Fruit fly (Drosophila melanogaster) whole organism, embryonic: ENCODE measurements around the gene Gr64d.
A peak's percentile ranks its signal among the peaks of the same experiment; 100 is the strongest.

Experiments used
- Abd-B ChIP-seq: fragments of 200-800 bp; sonication (Bioruptor generic); optimal IDR thresholded peaks from 2 replicates; lab custom pipeline; 2018; ENCODE audit warnings: missing biosample characterization, mild to moderate bottlenecking, missing genetic modification characterization, moderate library complexity
- Adf1 ChIP-seq: fragments of 200-800 bp; sonication (Bioruptor generic); IDR thresholded peaks from 2 replicates; pipeline ENCODE4 v1.3.6; 2022; ENCODE audit warnings: missing biosample characterization, missing genetic modification characterization
- CG10979 ChIP-seq: fragments of 200-800 bp; sonication (Bioruptor generic); optimal IDR thresholded peaks from 2 replicates; lab custom pipeline; 2018; ENCODE audit warnings: missing biosample characterization, mild to moderate bottlenecking, missing genetic modification characterization, moderate library complexity
- CG1233 ChIP-seq: fragments of 200-800 bp; sonication (Bioruptor generic); optimal IDR thresholded peaks from 4 replicates; lab custom pipeline; 2018; ENCODE audit warnings: missing biosample characterization, mild to moderate bottlenecking, missing genetic modification characterization
- CG12942 ChIP-seq: fragments of 200-800 bp; sonication (Bioruptor generic); optimal IDR thresholded peaks from 3 replicates; lab custom pipeline; 2016; ENCODE audit warnings: missing biosample characterization, missing genetic modification characterization
- CG13775 ChIP-seq: fragments of 200-800 bp; sonication (Bioruptor generic); optimal IDR thresholded peaks from 3 replicates; lab custom pipeline; 2017; ENCODE audit warnings: missing biosample characterization, mild to moderate bottlenecking, missing genetic modification characterization
- CG14014 ChIP-seq: fragments of 200-800 bp; sonication (Bioruptor generic); IDR thresholded peaks from 2 replicates; pipeline ENCODE4 v1.3.6; 2022; ENCODE audit warnings: missing biosample characterization, missing genetic modification characterization
- CG15514 ChIP-seq: fragments of 200-800 bp; sonication (Bioruptor generic); optimal IDR thresholded peaks from 3 replicates; lab custom pipeline; 2017; ENCODE audit warnings: missing biosample characterization, missing genetic modification characterization, mild to moderate bottlenecking, moderate library complexity, missing genetic modification reagents
- CG16863 ChIP-seq: fragments of 200-800 bp; sonication (Bioruptor generic); optimal IDR thresholded peaks from 3 replicates; lab custom pipeline; 2016; ENCODE audit warnings: missing biosample characterization, missing genetic modification characterization
- CG17328 ChIP-seq: fragments of 200-800 bp; sonication (Bioruptor generic); IDR thresholded peaks from 2 replicates; pipeline ENCODE4 v1.3.6; 2022; ENCODE audit warnings: missing biosample characterization, missing genetic modification characterization
- CG17568 ChIP-seq: fragments of 200-800 bp; sonication (Bioruptor generic); optimal IDR thresholded peaks from 2 replicates; lab custom pipeline; 2018; ENCODE audit warnings: missing biosample characterization, mild to moderate bottlenecking, missing genetic modification characterization, moderate library complexity
- CG17612 ChIP-seq: fragments of 200-800 bp; sonication (Bioruptor generic); IDR thresholded peaks from 2 replicates; pipeline ENCODE4 v1.3.6; 2022; ENCODE audit warnings: missing biosample characterization, missing genetic modification characterization
- CG18764 ChIP-seq: fragments of 200-800 bp; sonication (Bioruptor generic); optimal IDR thresholded peaks from 3 replicates; lab custom pipeline; 2016; ENCODE audit warnings: missing biosample characterization, missing genetic modification characterization
- CG2129 ChIP-seq: fragments of 200-800 bp; sonication (Bioruptor generic); IDR thresholded peaks from 2 replicates; pipeline ENCODE4 v1.3.6; 2022; ENCODE audit warnings: missing biosample characterization, missing genetic modification characterization; ENCODE audit not compliant: partially characterized antibody
- CG31441 ChIP-seq: fragments of 200-800 bp; sonication (Bioruptor generic); IDR thresholded peaks from 2 replicates; pipeline ENCODE4 v1.3.6; 2022; ENCODE audit warnings: missing biosample characterization, missing genetic modification characterization
- CG34224 ChIP-seq: fragments of 200-800 bp; sonication (Bioruptor generic); IDR thresholded peaks from 3 replicates; pipeline ENCODE4 v1.3.6; 2022; ENCODE audit warnings: missing biosample characterization, missing genetic modification characterization; ENCODE audit not compliant: partially characterized antibody
- CG4360 ChIP-seq: fragments of 200-800 bp; sonication (Bioruptor generic); IDR thresholded peaks from 2 replicates; pipeline ENCODE4 v1.3.6; 2022; ENCODE audit warnings: missing biosample characterization, missing genetic modification characterization
- CG5953 ChIP-seq: fragments of 200-800 bp; sonication (Bioruptor generic); IDR thresholded peaks from 2 replicates; pipeline ENCODE4 v1.3.6; 2022; ENCODE audit warnings: missing biosample characterization, missing genetic modification characterization
- CG7928 ChIP-seq: fragments of 200-800 bp; sonication (Bioruptor generic); optimal IDR thresholded peaks from 2 replicates; lab custom pipeline; 2017; ENCODE audit warnings: missing biosample characterization, mild to moderate bottlenecking, missing genetic modification characterization
- CHES-1-like ChIP-seq: fragments of 200-800 bp; sonication (Bioruptor generic); optimal IDR thresholded peaks from 2 replicates; lab custom pipeline; 2016; ENCODE audit warnings: missing biosample characterization, missing genetic modification characterization
- D19B ChIP-seq: fragments of 200-800 bp; sonication (Bioruptor generic); optimal IDR thresholded peaks from 2 replicates; lab custom pipeline; 2017; ENCODE audit warnings: missing biosample characterization, mild to moderate bottlenecking, missing genetic modification characterization
- Dip3 ChIP-seq: fragments of 200-800 bp; sonication (Bioruptor generic); optimal IDR thresholded peaks from 3 replicates; lab custom pipeline; 2016; ENCODE audit warnings: missing biosample characterization, missing genetic modification characterization
- HLH4C ChIP-seq: fragments of 200-800 bp; sonication (Bioruptor generic); IDR thresholded peaks from 3 replicates; pipeline ENCODE4 v1.3.6; 2022; ENCODE audit warnings: missing biosample characterization, missing genetic modification characterization; ENCODE audit not compliant: partially characterized antibody
- PHDP ChIP-seq: fragments of 200-800 bp; sonication (Bioruptor generic); optimal IDR thresholded peaks from 3 replicates; lab custom pipeline; 2018; ENCODE audit warnings: missing biosample characterization, mild to moderate bottlenecking, missing genetic modification characterization, moderate library complexity
- Side ChIP-seq: fragments of 200-800 bp; sonication (Bioruptor generic); optimal IDR thresholded peaks from 2 replicates; lab custom pipeline; 2016; ENCODE audit warnings: missing biosample characterization, missing genetic modification characterization
- TFAM ChIP-seq: fragments of 200-800 bp; sonication (Bioruptor generic); optimal IDR thresholded peaks from 2 replicates; lab custom pipeline; 2017; ENCODE audit warnings: missing biosample characterization, missing genetic modification characterization, inconsistent platforms
- aop ChIP-seq: fragments of 200-800 bp; sonication (Bioruptor generic); IDR thresholded peaks from 2 replicates; pipeline ENCODE4 v1.3.6; 2022; ENCODE audit warnings: missing biosample characterization, missing genetic modification characterization
- bab2 ChIP-seq: fragments of 200-800 bp; sonication (Bioruptor generic); optimal IDR thresholded peaks from 2 replicates; lab custom pipeline; 2016; ENCODE audit warnings: missing biosample characterization, missing genetic modification characterization
- bsh ChIP-seq, 2 experiments: fragments of 200-800 bp; sonication (Bioruptor generic); optimal IDR thresholded peaks; 2 replicates each; lab custom pipeline; 2017 to 2018; ENCODE audit warnings: mild to moderate bottlenecking in 2 of 2, missing biosample characterization in 2 of 2, missing genetic modification characterization in 2 of 2, moderate library complexity in 1 of 2
- caup ChIP-seq: fragments of 200-800 bp; sonication (Bioruptor generic); optimal IDR thresholded peaks from 3 replicates; lab custom pipeline; 2017; ENCODE audit warnings: missing biosample characterization, mild to moderate bottlenecking, missing genetic modification characterization, moderate library complexity; ENCODE audit not compliant: severe bottlenecking
- corto ChIP-seq: fragments of 200-800 bp; sonication (Bioruptor generic); optimal IDR thresholded peaks from 2 replicates; lab custom pipeline; 2016; ENCODE audit warnings: missing biosample characterization, mild to moderate bottlenecking, missing genetic modification characterization, moderate library complexity
- crol ChIP-seq: fragments of 200-800 bp; sonication (Bioruptor generic); IDR thresholded peaks from 2 replicates; pipeline ENCODE4 v1.3.6; 2022; ENCODE audit warnings: missing biosample characterization, missing genetic modification characterization
- da ChIP-seq: fragments of 200-800 bp; sonication (Bioruptor generic); optimal IDR thresholded peaks from 2 replicates; lab custom pipeline; 2016; ENCODE audit warnings: missing biosample characterization, missing genetic modification characterization
- exex ChIP-seq: fragments of 200-800 bp; sonication (Bioruptor generic); optimal IDR thresholded peaks from 4 replicates; lab custom pipeline; 2018; ENCODE audit warnings: missing biosample characterization, mild to moderate bottlenecking, missing genetic modification characterization, moderate library complexity
- grau ChIP-seq: fragments of 200-800 bp; optimal IDR thresholded peaks from 3 replicates; lab custom pipeline; 2019; ENCODE audit warnings: missing biosample characterization, mild to moderate bottlenecking, missing genetic modification characterization, moderate library complexity
- jigr1 ChIP-seq: fragments of 200-800 bp; sonication (Bioruptor generic); IDR thresholded peaks from 3 replicates; pipeline ENCODE4 v1.3.6; 2022; ENCODE audit warnings: missing biosample characterization, missing genetic modification characterization
- nmo ChIP-seq: fragments of 200-800 bp; sonication (Bioruptor generic); optimal IDR thresholded peaks from 2 replicates; lab custom pipeline; 2018; ENCODE audit warnings: missing biosample characterization, mild to moderate bottlenecking, missing genetic modification characterization, moderate library complexity
- pan ChIP-seq, 4 experiments: fragments of >200 bp in 3 of 4; fragments of 200-800 bp in 1 of 4; sonication (Bioruptor generic) in 1 of 4; optimal IDR thresholded peaks in 3 of 4; IDR thresholded peaks in 1 of 4; 2 replicates each; pipeline versions ENCODE4 v1.3.6 to Lab custom; 2017 to 2022; ENCODE audit warnings: missing biosample characterization in 2 of 4, missing genetic modification characterization in 2 of 4, mixed read lengths in 1 of 4
- row ChIP-seq: fragments of 200-800 bp; sonication (Bioruptor generic); IDR thresholded peaks from 3 replicates; pipeline ENCODE4 v1.3.6; 2022; ENCODE audit warnings: missing biosample characterization, missing genetic modification characterization
- scrt ChIP-seq: fragments of 200-800 bp; sonication (Bioruptor generic); optimal IDR thresholded peaks from 2 replicates; lab custom pipeline; 2018; ENCODE audit warnings: missing biosample characterization, mild to moderate bottlenecking, missing genetic modification characterization, moderate library complexity
- sens-2 ChIP-seq: fragments of 200-800 bp; sonication (Bioruptor generic); IDR thresholded peaks from 2 replicates; pipeline ENCODE4 v1.3.6; 2022; ENCODE audit warnings: missing biosample characterization, missing genetic modification characterization
- sisA ChIP-seq: fragments of 200-800 bp; sonication (Bioruptor generic); IDR thresholded peaks from 2 replicates; pipeline ENCODE4 v1.3.6; 2022; ENCODE audit warnings: missing biosample characterization, missing genetic modification characterization
- slbo ChIP-seq: fragments of 200-800 bp; sonication (Bioruptor generic); IDR thresholded peaks from 2 replicates; pipeline ENCODE4 v1.3.6; 2022; ENCODE audit warnings: missing biosample characterization, missing genetic modification characterization
- unpg ChIP-seq: fragments of 200-800 bp; sonication (Bioruptor generic); optimal IDR thresholded peaks from 3 replicates; lab custom pipeline; 2018; ENCODE audit warnings: missing biosample characterization, mild to moderate bottlenecking, missing genetic modification characterization, moderate library complexity
- wdn ChIP-seq: fragments of 200-800 bp; sonication (Bioruptor generic); IDR thresholded peaks from 2 replicates; pipeline ENCODE4 v1.3.6; 2022; ENCODE audit warnings: missing biosample characterization, missing genetic modification characterization
- wek ChIP-seq: fragments of 200-800 bp; sonication (Bioruptor generic); optimal IDR thresholded peaks from 3 replicates; lab custom pipeline; 2018; ENCODE audit warnings: missing biosample characterization, mild to moderate bottlenecking, missing genetic modification characterization, moderate library complexity
- yki ChIP-seq: fragments of >200 bp; optimal IDR thresholded peaks from 3 replicates; lab custom pipeline; 2018

Gr64d gene

DNA sequence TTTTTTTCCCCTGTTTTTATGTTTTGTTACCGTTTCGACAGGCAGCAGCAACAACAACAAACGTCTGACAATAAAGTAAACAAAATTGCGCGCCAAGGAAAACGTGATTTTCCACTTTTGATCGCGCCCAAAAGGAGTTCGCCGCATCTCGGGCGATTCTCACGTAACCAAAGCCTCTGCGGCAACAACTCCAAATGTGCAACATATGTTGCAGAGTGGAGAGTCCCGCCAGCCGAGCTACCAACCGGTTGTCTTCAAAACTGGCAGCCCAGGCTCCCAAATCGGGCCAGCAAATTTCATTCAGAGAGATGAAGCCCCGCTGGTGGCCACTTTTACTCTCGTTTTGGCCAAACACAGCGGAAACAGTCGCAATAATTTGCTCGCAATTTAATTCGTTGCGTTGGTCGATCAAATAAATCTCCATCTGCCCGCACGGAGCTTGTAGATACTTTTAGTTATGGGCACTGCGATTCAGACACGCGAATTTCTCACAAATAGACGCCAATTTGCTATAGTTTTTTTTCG is 23.6 kb downstream of the Gr64d start:
- TF ChIP-seq CG34224: no peak
- TF ChIP-seq Dip3 (GFP tag; lab: Kevin White, UChicago): no peak
- no peak for TF ChIP-seq CHES-1-like (GFP tag; lab: Kevin White, UChicago)
- TF ChIP-seq, all 482 proteins: peak for 0

DNA sequence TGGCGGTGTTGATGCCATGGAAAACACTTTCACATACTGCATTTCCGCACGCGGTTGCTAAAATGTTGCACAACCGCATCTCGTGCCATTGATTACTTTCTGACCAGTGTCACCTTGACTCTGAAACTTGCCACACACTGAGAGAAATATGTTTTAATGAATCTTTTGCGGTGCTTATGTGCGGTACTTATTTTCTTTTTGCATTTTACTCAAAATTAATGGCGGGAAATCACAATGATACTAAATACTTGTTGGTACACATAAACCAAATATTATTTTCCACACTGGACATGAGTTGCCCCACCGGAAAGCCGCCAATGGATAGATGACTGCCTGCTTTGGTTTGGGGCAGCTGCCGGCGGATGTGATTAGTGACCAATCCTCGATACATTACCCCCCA is 24.9 kb downstream of the Gr64d start:
- no peak for TF ChIP-seq CG31441

DNA sequence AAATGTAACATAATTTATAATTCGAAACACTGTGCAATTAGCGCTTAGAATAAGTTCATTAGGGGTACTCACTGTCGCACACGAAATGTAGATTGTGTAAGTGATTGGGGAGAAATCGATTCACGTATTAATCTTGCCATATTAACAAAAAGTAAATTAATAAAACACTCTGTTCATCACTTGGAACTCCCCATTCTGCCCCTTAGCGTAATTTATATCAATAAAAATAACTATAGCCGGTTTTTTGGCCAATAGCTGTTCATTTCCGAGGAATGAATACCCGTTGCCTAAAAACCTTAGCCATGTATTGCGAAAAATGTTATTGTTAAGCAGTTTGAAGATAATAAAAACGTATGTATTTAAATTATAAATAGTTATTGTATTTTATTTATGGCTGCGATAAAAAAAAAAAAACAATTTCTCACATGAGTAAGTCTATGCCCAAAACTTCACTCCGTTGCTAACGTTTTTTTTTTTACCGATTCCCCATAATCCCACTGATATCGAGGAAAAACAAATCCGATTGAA is 27.5 kb downstream of the Gr64d start, which contains the start of gene Ugt305A1:
Gene Ugt305A1 (plus strand): TSS at position 478 of the 528 bp plus-strand sequence.
- TF ChIP-seq CG16863 (GFP tag; lab: Kevin White, UChicago): no peak
- TF ChIP-seq CG17568 (GFP tag; lab: Kevin White, UChicago): no peak
- TF ChIP-seq nmo (GFP tag; lab: Kevin White, UChicago): no peak
- no peak for TF ChIP-seq CG1233 (GFP tag; lab: Kevin White, UChicago)
- no peak for TF ChIP-seq CG7928 (GFP tag; lab: Kevin White, UChicago)
- TF ChIP-seq jigr1: no peak
- TF ChIP-seq row (GFP tag; lab: Robert Waterston, UW): peak; percentile 50; the same call in 2 of the 3 replicates
- peak; percentile 5 for TF ChIP-seq CG10979 (tag; lab: Kevin White, UChicago)
- no peak for TF ChIP-seq HLH4C (GFP tag; lab: Robert Waterston, UW)
- no peak for TF ChIP-seq Abd-B (GFP tag; lab: Kevin White, UChicago)
- no peak for TF ChIP-seq wdn (GFP tag; lab: Robert Waterston, UW)
- TF ChIP-seq CG12942 (GFP tag; lab: Kevin White, UChicago): no peak
- no peak for TF ChIP-seq CG18764 (GFP tag; lab: Kevin White, UChicago)
- TF ChIP-seq D19B: no peak
- no peak for TF ChIP-seq CG14014 (GFP tag; lab: Robert Waterston, UW)
- TF ChIP-seq pan (optimal IDR thresholded peaks at IDR 0.05; lab: Kevin White, UChicago): no peak
- TF ChIP-seq pan (GFP tag; optimal IDR thresholded peaks at IDR 0.05 in 1 of 2, IDR thresholded peaks at IDR 0.05 in 1 of 2): no peak
- peak; percentile 30 for TF ChIP-seq PHDP (tag; lab: Kevin White, UChicago)
- no peak for TF ChIP-seq caup
- no peak for TF ChIP-seq Side (GFP tag; lab: Kevin White, UChicago)
- TF ChIP-seq CG17328: no peak
- TF ChIP-seq wek: peak; percentile 50
- no peak for TF ChIP-seq CG2129
- no peak for TF ChIP-seq TFAM (GFP tag; lab: Kevin White, UChicago)
- no peak for TF ChIP-seq da (GFP tag; lab: Kevin White, UChicago)
- no peak for TF ChIP-seq CG4360 (GFP tag; lab: Robert Waterston, UW)
- TF ChIP-seq sisA: no peak
- TF ChIP-seq exex (tag; lab: Kevin White, UChicago): no peak
- TF ChIP-seq CG17612 (GFP tag; lab: Robert Waterston, UW): no peak
- no peak for TF ChIP-seq yki (lab: Kevin White, UChicago)
- no peak for TF ChIP-seq crol
- TF ChIP-seq CG15514 (GFP tag; lab: Kevin White, UChicago): peak; percentile 4
- peak; percentile 17 for TF ChIP-seq unpg (GFP tag; lab: Kevin White, UChicago)
- TF ChIP-seq grau: no peak
- TF ChIP-seq CG13775 (GFP tag; lab: Kevin White, UChicago): no peak
- no peak for TF ChIP-seq CG5953
- 0 out of 2 replicates have a peak, but pooled peaks have one; percentile 35 for TF ChIP-seq slbo (GFP tag; lab: Robert Waterston, UW)
- TF ChIP-seq Adf1 (GFP tag; lab: Robert Waterston, UW): no peak
- TF ChIP-seq sens-2 (GFP tag; lab: Robert Waterston, UW): no peak
- TF ChIP-seq bab2 (GFP tag; lab: Kevin White, UChicago): no peak
- TF ChIP-seq bsh (GFP tag; optimal IDR thresholded peaks at IDR 0.05; lab: Kevin White, UChicago): no peak
- TF ChIP-seq corto (GFP tag; lab: Kevin White, UChicago): no peak
- no peak for TF ChIP-seq scrt (GFP tag; lab: Kevin White, UChicago)
- no peak for TF ChIP-seq aop (GFP tag; lab: Robert Waterston, UW)
